Worm (Caenorhabditis elegans): ENCODE data around the gene col-119.

- no peak for TF ChIP-seq dpl-1 (GFP tag; optimal IDR thresholded peaks at IDR 0.05)
- no peak for TF ChIP-seq snpc-4 (GFP tag; optimal IDR thresholded peaks at IDR 0.05)
- no peak for TF ChIP-seq snpc-4 (tag; optimal IDR thresholded peaks at IDR 0.05)
- no peak for TF ChIP-seq nfya-1 (tag; optimal IDR thresholded peaks at IDR 0.05; ENCODE audit: borderline replicate concordance, insufficient read depth)
- TF ChIP-seq snpc-1.3 (tag; optimal IDR thresholded peaks at IDR 0.05; ENCODE audit: insufficient read depth): no peak
- TF ChIP-seq ztf-26 (tag; optimal IDR thresholded peaks at IDR 0.05): no peak
- TF ChIP-seq K11D2.4 (GFP tag; IDR thresholded peaks at IDR 0.05): no peak
- no peak for TF ChIP-seq ama-1 (optimal IDR thresholded peaks at IDR 0.05)
- TF ChIP-seq ama-1 (GFP tag; optimal IDR thresholded peaks at IDR 0.05): no peak
- no peak for TF ChIP-seq unc-62 (GFP tag; optimal IDR thresholded peaks at IDR 0.05)
- no peak for TF ChIP-seq B0336.3 (GFP tag; IDR thresholded peaks at IDR 0.05)
- no peak for TF ChIP-seq Y67H2A.10 (GFP tag; conservative IDR thresholded peaks at IDR 0.05)
- no peak for TF ChIP-seq aptf-2 (GFP tag; conservative IDR thresholded peaks at IDR 0.05)
Observed at ce11 chrIV:8967990-8968389, 11.6 kb downstream of the col-119 start, which contains the start of gene suex-2.
